Worm (Caenorhabditis elegans): Measurements from ENCODE around the gene eor-2.
A peak's percentile ranks its signal among the peaks of the same experiment; 100 is the strongest.

Gene eor-2

DNA sequence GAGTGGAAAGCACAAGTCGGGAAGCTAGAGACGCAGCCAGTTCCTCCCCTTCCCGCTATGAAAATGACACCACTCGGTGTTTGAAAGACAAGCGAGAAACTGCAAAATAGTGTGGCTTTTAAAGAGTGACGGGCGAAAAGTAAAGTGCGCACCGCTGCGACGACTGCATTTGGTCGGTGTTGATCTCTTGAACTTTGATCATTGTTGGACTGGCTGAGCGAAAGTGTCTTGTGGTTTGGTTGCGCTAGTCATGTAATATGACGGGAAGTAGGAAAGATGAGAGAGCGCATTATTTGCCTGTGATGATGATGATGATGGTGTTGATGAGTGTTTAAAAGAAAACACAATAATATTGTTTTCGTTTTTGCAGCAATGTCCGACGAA, 42.5 kb upstream of the eor-2 start (continued):
- TF ChIP-seq snpc-1.2 (GFP tag; IDR thresholded peaks at IDR 0.05), result no peak
- peak; percentile 59 for TF ChIP-seq lin-13 (GFP tag; optimal IDR thresholded peaks at IDR 0.05)
- peak; percentile 89 for TF ChIP-seq gei-8 (GFP tag; optimal IDR thresholded peaks at IDR 0.05)
- no peak for TF ChIP-seq F49E8.2 (tag; optimal IDR thresholded peaks at IDR 0.05; ENCODE audit: borderline replicate concordance)
- TF ChIP-seq egl-27 (tag; optimal IDR thresholded peaks at IDR 0.05), result peak; percentile 25
- TF ChIP-seq zfp-2 (tag; optimal IDR thresholded peaks at IDR 0.05), result peak; percentile 36
- TF ChIP-seq ceh-82 (tag; optimal IDR thresholded peaks at IDR 0.05), result no peak
- TF ChIP-seq zip-2 (tag; optimal IDR thresholded peaks at IDR 0.05), result peak; percentile 55
- 0 out of 2 replicates have a peak, but pooled peaks have one; percentile 48 for TF ChIP-seq php-3 (GFP tag; IDR thresholded peaks at IDR 0.05)
- peak; percentile 99 for TF ChIP-seq aha-1 (tag)
- TF ChIP-seq mxl-3 (GFP tag; optimal IDR thresholded peaks at IDR 0.05), result peak; percentile 69
- no peak for TF ChIP-seq unc-130 (GFP tag; optimal IDR thresholded peaks at IDR 0.05)
- TF ChIP-seq hmg-1.1 (GFP tag; IDR thresholded peaks at IDR 0.05), result peak; percentile 72
- peak; percentile 21 to 100 for TF ChIP-seq unc-62 (GFP tag; optimal IDR thresholded peaks at IDR 0.05 in 1 of 2)
- no peak for TF ChIP-seq unc-62 (tag; optimal IDR thresholded peaks at IDR 0.05)
- peak; percentile 99 for TF ChIP-seq dmd-6 (GFP tag; IDR thresholded peaks at IDR 0.05)
- peak; percentile 92 for TF ChIP-seq tra-1 (GFP tag; IDR thresholded peaks at IDR 0.05)
- TF ChIP-seq nhr-6 (tag; optimal IDR thresholded peaks at IDR 0.05), result peak; percentile 82
- no peak for TF ChIP-seq ama-1 (optimal IDR thresholded peaks at IDR 0.05)
- no peak for TF ChIP-seq unc-39 (tag; optimal IDR thresholded peaks at IDR 0.05)
- TF ChIP-seq dpl-1 (GFP tag; optimal IDR thresholded peaks at IDR 0.05), result peak; percentile 61
- TF ChIP-seq ZK546.5 (tag; optimal IDR thresholded peaks at IDR 0.05), result no peak
- no peak for TF ChIP-seq lin-39 (tag; optimal IDR thresholded peaks at IDR 0.05)
- TF ChIP-seq F10B5.3 (tag; optimal IDR thresholded peaks at IDR 0.05), result no peak
- TF ChIP-seq nhr-25 (tag; optimal IDR thresholded peaks at IDR 0.05; ENCODE audit: borderline replicate concordance, insufficient read depth), result peak; percentile 80
- TF ChIP-seq vab-7 (GFP tag; IDR thresholded peaks at IDR 0.05), result peak; percentile 53; the same call in 1 of the 2 replicates
- TF ChIP-seq ceh-32 (tag; optimal IDR thresholded peaks at IDR 0.05; ENCODE audit: poor library complexity), result no peak
- peak; percentile 34 to 92 for TF ChIP-seq hif-1 (tag; optimal IDR thresholded peaks at IDR 0.05)
- TF ChIP-seq mes-2 (tag; optimal IDR thresholded peaks at IDR 0.05; ENCODE audit: poor library complexity, severe bottlenecking), result peak; percentile 65
- peak; percentile 64 for TF ChIP-seq egl-43 (GFP tag; IDR thresholded peaks at IDR 0.05)
- TF ChIP-seq lir-3 (tag; optimal IDR thresholded peaks at IDR 0.05), result no peak
- TF ChIP-seq nhr-76 (tag; optimal IDR thresholded peaks at IDR 0.05), result peak; percentile 74
- no peak for TF ChIP-seq R02D3.7 (tag; optimal IDR thresholded peaks at IDR 0.05)
- peak; percentile 43; the same call in 1 of the 2 replicates for TF ChIP-seq dmd-9 (GFP tag; IDR thresholded peaks at IDR 0.05)
- no peak for TF ChIP-seq F26F4.8 (GFP tag; conservative IDR thresholded peaks at IDR 0.05)
- peak; percentile 54 for TF ChIP-seq cey-2 (tag; optimal IDR thresholded peaks at IDR 0.05; ENCODE audit: borderline replicate concordance, insufficient read depth)
- no peak for TF ChIP-seq attf-4 (tag; optimal IDR thresholded peaks at IDR 0.05)
- peak; percentile 98 for TF ChIP-seq hlh-11 (tag; optimal IDR thresholded peaks at IDR 0.05)
- TF ChIP-seq zfp-3 (GFP tag; conservative IDR thresholded peaks at IDR 0.05), result 0 out of 2 replicates have a peak, but pooled peaks have one; percentile 39
- peak; percentile 71 for TF ChIP-seq jun-1 (tag; optimal IDR thresholded peaks at IDR 0.05)
- TF ChIP-seq daf-8 (GFP tag; IDR thresholded peaks at IDR 0.05), result no peak
- TF ChIP-seq fos-1 (tag; optimal IDR thresholded peaks at IDR 0.05), result peak; percentile 73
- TF ChIP-seq aly-2 (tag; optimal IDR thresholded peaks at IDR 0.05), result no peak
- TF ChIP-seq hlh-30 (tag; optimal IDR thresholded peaks at IDR 0.05; ENCODE audit: insufficient read depth), result peak; percentile 96
- TF ChIP-seq ceh-62 (tag; optimal IDR thresholded peaks at IDR 0.05), result no peak
- TF ChIP-seq fkh-10 (GFP tag; optimal IDR thresholded peaks at IDR 0.05), result peak; percentile 14
- TF ChIP-seq mdt-29 (GFP tag; IDR thresholded peaks at IDR 0.05), result no peak
- peak; percentile 65 for TF ChIP-seq ztf-7 (tag; optimal IDR thresholded peaks at IDR 0.05)
- TF ChIP-seq nhr-237 (tag; optimal IDR thresholded peaks at IDR 0.05), result peak; percentile 72
- TF ChIP-seq lin-1 (GFP tag; IDR thresholded peaks at IDR 0.05), result peak; percentile 92
- peak; percentile 90 for TF ChIP-seq ctbp-1 (GFP tag; IDR thresholded peaks at IDR 0.05)
- TF ChIP-seq daf-19 (GFP tag; conservative IDR thresholded peaks at IDR 0.05), result no peak
